Fruit fly (Drosophila melanogaster) whole organism, embryonic: Measurements from ENCODE around the gene Paics.

Experiments used
- Antp ChIP-seq: fragments of 200-800 bp; sonication (Bioruptor generic); optimal IDR thresholded peaks from 3 replicates; lab custom pipeline; 2016; ENCODE audit warnings: missing biosample characterization, missing genetic modification characterization
- CG13296 ChIP-seq: fragments of 200-800 bp; sonication (Bioruptor generic); optimal IDR thresholded peaks from 3 replicates; lab custom pipeline; 2018; ENCODE audit warnings: missing biosample characterization, mild to moderate bottlenecking, missing genetic modification characterization
- CG15073 ChIP-seq: fragments of 200-800 bp; sonication (Bioruptor generic); optimal IDR thresholded peaks from 2 replicates; lab custom pipeline; 2016; ENCODE audit warnings: missing biosample characterization, missing genetic modification characterization
- CG15479 ChIP-seq: fragments of 200-800 bp; sonication (Bioruptor generic); optimal IDR thresholded peaks from 3 replicates; lab custom pipeline; 2019; ENCODE audit warnings: missing biosample characterization, mild to moderate bottlenecking, missing genetic modification characterization, moderate library complexity
- CG15601 ChIP-seq: fragments of 200-800 bp; sonication (Bioruptor generic); optimal IDR thresholded peaks from 3 replicates; lab custom pipeline; 2019; ENCODE audit warnings: missing biosample characterization, mild to moderate bottlenecking, missing genetic modification characterization, moderate library complexity
- CG34422 ChIP-seq: fragments of 200-800 bp; sonication (Bioruptor generic); IDR thresholded peaks from 3 replicates; pipeline ENCODE4 v1.3.6; 2022; ENCODE audit warnings: missing biosample characterization, missing genetic modification characterization
- CG4360 ChIP-seq: fragments of 200-800 bp; sonication (Bioruptor generic); IDR thresholded peaks from 2 replicates; pipeline ENCODE4 v1.3.6; 2022; ENCODE audit warnings: missing biosample characterization, missing genetic modification characterization
- CG4854 ChIP-seq: fragments of 200-800 bp; sonication (Bioruptor generic); optimal IDR thresholded peaks from 2 replicates; lab custom pipeline; 2016; ENCODE audit warnings: missing biosample characterization, missing genetic modification characterization, inconsistent platforms
- CG6791 ChIP-seq: fragments of 200-800 bp; sonication (Bioruptor generic); IDR thresholded peaks from 3 replicates; pipeline ENCODE4 v1.3.6; 2022; ENCODE audit warnings: missing biosample characterization, missing genetic modification characterization; ENCODE audit not compliant: partially characterized antibody
- CG7987 ChIP-seq: fragments of 200-800 bp; sonication (Bioruptor generic); optimal IDR thresholded peaks from 2 replicates; lab custom pipeline; 2018; ENCODE audit warnings: missing biosample characterization, mild to moderate bottlenecking, missing genetic modification characterization, moderate library complexity
- CG8388 ChIP-seq: fragments of 200-800 bp; sonication (Bioruptor generic); optimal IDR thresholded peaks from 2 replicates; lab custom pipeline; 2019; ENCODE audit warnings: missing biosample characterization, mild to moderate bottlenecking, missing genetic modification characterization, moderate library complexity
- CG8478 ChIP-seq: fragments of >200 bp; optimal IDR thresholded peaks from 2 replicates; lab custom pipeline; 2018
- CG9215 ChIP-seq: fragments of 200-800 bp; sonication (Bioruptor generic); IDR thresholded peaks from 2 replicates; pipeline ENCODE4 v1.3.6; 2022; ENCODE audit warnings: missing biosample characterization, missing genetic modification characterization
- CG9797 ChIP-seq: fragments of 200-800 bp; sonication (Bioruptor generic); optimal IDR thresholded peaks from 3 replicates; lab custom pipeline; 2018; ENCODE audit warnings: missing biosample characterization, mild to moderate bottlenecking, missing genetic modification characterization
- Chrac-16 ChIP-seq: fragments of 200-800 bp; sonication (Bioruptor generic); optimal IDR thresholded peaks from 3 replicates; lab custom pipeline; 2016; ENCODE audit warnings: missing biosample characterization, missing genetic modification characterization
- D ChIP-seq, 2 experiments: fragments of 200-800 bp in 1 of 2; fragments of >200 bp in 1 of 2; sonication (Bioruptor generic) in 1 of 2; optimal IDR thresholded peaks; 2 replicates in 1 of 2; 3 replicates in 1 of 2; lab custom pipeline; 2017; ENCODE audit warnings: mild to moderate bottlenecking in 1 of 2, missing biosample characterization in 1 of 2, missing genetic modification characterization in 1 of 2, missing genetic modification reagents in 1 of 2
- D19B ChIP-seq: fragments of 200-800 bp; sonication (Bioruptor generic); optimal IDR thresholded peaks from 2 replicates; lab custom pipeline; 2017; ENCODE audit warnings: missing biosample characterization, mild to moderate bottlenecking, missing genetic modification characterization
- Fer2 ChIP-seq: fragments of 200-800 bp; sonication (Bioruptor generic); optimal IDR thresholded peaks from 2 replicates; lab custom pipeline; 2018; ENCODE audit warnings: missing biosample characterization, mild to moderate bottlenecking, missing genetic modification characterization, moderate library complexity
- HLH3B ChIP-seq: fragments of 200-800 bp; sonication (Bioruptor generic); IDR thresholded peaks from 2 replicates; pipeline ENCODE4 v1.3.6; 2022; ENCODE audit warnings: missing biosample characterization, missing genetic modification characterization
- Hmr ChIP-seq: fragments of 200-800 bp; sonication (Bioruptor generic); optimal IDR thresholded peaks from 3 replicates; lab custom pipeline; 2017; ENCODE audit warnings: mild to moderate bottlenecking, missing biosample characterization, missing genetic modification reagents, missing genetic modification characterization
- Hr51 ChIP-seq, 2 experiments: fragments of 200-800 bp; sonication (Bioruptor generic); optimal IDR thresholded peaks; 2 replicates in 1 of 2; 3 replicates in 1 of 2; lab custom pipeline; 2016 to 2018; ENCODE audit warnings: missing biosample characterization in 2 of 2, missing genetic modification characterization in 2 of 2, mild to moderate bottlenecking in 1 of 2, moderate library complexity in 1 of 2
- Kr ChIP-seq: fragments of 200-800 bp; sonication (Bioruptor generic); optimal IDR thresholded peaks from 2 replicates; lab custom pipeline; 2017; ENCODE audit warnings: missing biosample characterization, mild to moderate bottlenecking, missing genetic modification characterization
- Mes4 ChIP-seq: fragments of 200-800 bp; sonication (Bioruptor generic); optimal IDR thresholded peaks from 2 replicates; lab custom pipeline; 2016; ENCODE audit warnings: missing biosample characterization, missing genetic modification characterization
- Myb ChIP-seq: fragments of 200-800 bp; sonication (Bioruptor generic); optimal IDR thresholded peaks from 2 replicates; lab custom pipeline; 2016; ENCODE audit warnings: missing biosample characterization, missing genetic modification characterization
- Poxn ChIP-seq: fragments of 200-800 bp; sonication (Bioruptor generic); IDR thresholded peaks from 2 replicates; pipeline ENCODE4 v1.3.6; 2022; ENCODE audit warnings: missing biosample characterization, missing genetic modification characterization
- Six4 ChIP-seq: fragments of 200-800 bp; sonication (Bioruptor generic); optimal IDR thresholded peaks from 2 replicates; lab custom pipeline; 2016; ENCODE audit warnings: missing biosample characterization, missing genetic modification characterization
- Spps ChIP-seq: fragments of 200-800 bp; sonication (Bioruptor generic); optimal IDR thresholded peaks from 2 replicates; lab custom pipeline; 2018; ENCODE audit warnings: missing biosample characterization, mild to moderate bottlenecking, missing genetic modification characterization
- br ChIP-seq: fragments of >200 bp; optimal IDR thresholded peaks from 2 replicates; lab custom pipeline; 2017
- chm ChIP-seq: fragments of 200-800 bp; sonication (Bioruptor generic); IDR thresholded peaks from 2 replicates; pipeline ENCODE4 v1.3.6; 2022; ENCODE audit warnings: missing biosample characterization, missing genetic modification characterization
- corto ChIP-seq: fragments of 200-800 bp; sonication (Bioruptor generic); optimal IDR thresholded peaks from 2 replicates; lab custom pipeline; 2016; ENCODE audit warnings: missing biosample characterization, mild to moderate bottlenecking, missing genetic modification characterization, moderate library complexity
- crc ChIP-seq: fragments of 200-800 bp; sonication (Bioruptor generic); optimal IDR thresholded peaks from 2 replicates; lab custom pipeline; 2016; ENCODE audit warnings: missing biosample characterization, missing genetic modification characterization
- eyg ChIP-seq: fragments of 200-800 bp; sonication (Bioruptor generic); optimal IDR thresholded peaks from 3 replicates; lab custom pipeline; 2016; ENCODE audit warnings: missing biosample characterization, missing genetic modification characterization
- hbn ChIP-seq: fragments of 200-800 bp; sonication (Bioruptor generic); IDR thresholded peaks from 2 replicates; pipeline ENCODE4 v1.3.6; 2022; ENCODE audit warnings: missing biosample characterization, missing genetic modification characterization; ENCODE audit not compliant: partially characterized antibody
- hkb ChIP-seq, 2 experiments: fragments of 200-800 bp in 1 of 2; fragments of >200 bp in 1 of 2; sonication (Bioruptor generic) in 1 of 2; IDR thresholded peaks in 1 of 2; optimal IDR thresholded peaks in 1 of 2; 2 replicates each; pipeline versions ENCODE4 v1.3.6 to Lab custom; 2017 to 2022; ENCODE audit warnings: missing biosample characterization in 1 of 2, missing genetic modification characterization in 1 of 2
- insv ChIP-seq, 2 experiments: fragments of 200-800 bp; sonication (Bioruptor generic); optimal IDR thresholded peaks; 3 replicates each; lab custom pipeline; 2016 to 2018; ENCODE audit warnings: missing biosample characterization in 2 of 2, missing genetic modification characterization in 2 of 2
- jumu ChIP-seq: fragments of 200-800 bp; sonication (Bioruptor generic); optimal IDR thresholded peaks from 3 replicates; lab custom pipeline; 2016; ENCODE audit warnings: missing biosample characterization, missing genetic modification characterization
- lbe ChIP-seq: fragments of 200-800 bp; sonication (Bioruptor generic); optimal IDR thresholded peaks from 2 replicates; lab custom pipeline; 2016; ENCODE audit warnings: missing biosample characterization, mild to moderate bottlenecking, missing genetic modification characterization
- nau ChIP-seq: fragments of 200-800 bp; sonication (Bioruptor generic); optimal IDR thresholded peaks from 3 replicates; lab custom pipeline; 2017; ENCODE audit warnings: missing biosample characterization, mild to moderate bottlenecking, missing genetic modification characterization, missing genetic modification reagents
- onecut ChIP-seq: fragments of 200-800 bp; sonication (Bioruptor generic); IDR thresholded peaks from 2 replicates; pipeline ENCODE4 v1.3.6; 2022; ENCODE audit warnings: missing biosample characterization, missing genetic modification characterization
- p53 ChIP-seq: fragments of 200-800 bp; sonication (Bioruptor generic); optimal IDR thresholded peaks from 2 replicates; lab custom pipeline; 2016; ENCODE audit warnings: missing biosample characterization, missing genetic modification characterization
- pb ChIP-seq: fragments of 200-800 bp; sonication (Bioruptor generic); optimal IDR thresholded peaks from 3 replicates; lab custom pipeline; 2016; ENCODE audit warnings: missing biosample characterization, missing genetic modification characterization
- pfk ChIP-seq: fragments of 200-800 bp; sonication (Bioruptor generic); optimal IDR thresholded peaks from 2 replicates; lab custom pipeline; 2018; ENCODE audit warnings: missing biosample characterization, mild to moderate bottlenecking, missing genetic modification characterization, moderate library complexity
- run ChIP-seq: fragments of 200-800 bp; sonication (Bioruptor generic); optimal IDR thresholded peaks from 3 replicates; lab custom pipeline; 2018; ENCODE audit warnings: missing biosample characterization, mild to moderate bottlenecking, missing genetic modification characterization
- scrt ChIP-seq: fragments of 200-800 bp; sonication (Bioruptor generic); optimal IDR thresholded peaks from 2 replicates; lab custom pipeline; 2018; ENCODE audit warnings: missing biosample characterization, mild to moderate bottlenecking, missing genetic modification characterization, moderate library complexity
- so ChIP-seq: fragments of 200-800 bp; sonication (Bioruptor generic); IDR thresholded peaks from 3 replicates; pipeline ENCODE4 v1.3.6; 2022; ENCODE audit warnings: missing biosample characterization, missing genetic modification characterization
- sob ChIP-seq: fragments of 200-800 bp; sonication (Bioruptor generic); IDR thresholded peaks from 2 replicates; pipeline ENCODE4 v1.3.6; 2022; ENCODE audit warnings: missing biosample characterization, missing genetic modification characterization
- stwl ChIP-seq: fragments of 200-800 bp; sonication (Bioruptor generic); optimal IDR thresholded peaks from 3 replicates; lab custom pipeline; 2018; ENCODE audit warnings: missing biosample characterization, mild to moderate bottlenecking, missing genetic modification characterization, moderate library complexity
- twi ChIP-seq: fragments of 200-800 bp; optimal IDR thresholded peaks from 2 replicates; lab custom pipeline; 2019; ENCODE audit warnings: missing biosample characterization, mild to moderate bottlenecking, missing genetic modification characterization, moderate library complexity
- vvl ChIP-seq: fragments of 200-800 bp; sonication (Bioruptor generic); IDR thresholded peaks from 2 replicates; pipeline ENCODE4 v1.3.6; 2022; ENCODE audit warnings: missing biosample characterization, missing genetic modification characterization

The Paics gene

dm6 chrX:12719152-12719779, 41.2 kb downstream of the Paics start (continued):
- TF ChIP-seq stwl (tag; lab: Kevin White, UChicago) (no peak), hkb (optimal IDR thresholded peaks at IDR 0.05; lab: Kevin White, UChicago) (no peak), hkb (GFP tag; IDR thresholded peaks at IDR 0.05; lab: Robert Waterston, UW) (peak; percentile 59), CG6791 (GFP tag; lab: Robert Waterston, UW) (no peak), D19B (GFP tag; lab: Kevin White, UChicago) (peak; percentile 43), insv (GFP tag; optimal IDR thresholded peaks at IDR 0.05; lab: Kevin White, UChicago) (no peak), CG15601 (tag; lab: Kevin White, UChicago) (peak; percentile 44), twi (no peak), pb (GFP tag; lab: Kevin White, UChicago) (peak; percentile 55), CG9797 (GFP tag; lab: Kevin White, UChicago) (no peak), corto (peak; percentile 49), crc (GFP tag; lab: Kevin White, UChicago) (no peak), Six4 (GFP tag; lab: Kevin White, UChicago) (peak; percentile 72), Mes4 (GFP tag; lab: Kevin White, UChicago) (peak; percentile 53), onecut (GFP tag; lab: Robert Waterston, UW) (peak; percentile 79), nau (GFP tag; lab: Kevin White, UChicago) (peak; percentile 49), CG8388 (peak; percentile 55), run (tag; lab: Kevin White, UChicago) (peak; percentile 15), CG4360 (no peak), lbe (GFP tag; lab: Kevin White, UChicago) (peak; percentile 42), CG8478 (lab: Kevin White, UChicago) (no peak), sob (GFP tag; lab: Robert Waterston, UW) (peak; percentile 52; the same call in 1 of the 2 replicates), Spps (tag; lab: Kevin White, UChicago) (peak; percentile 20), Fer2 (no peak), Kr (GFP tag; lab: Kevin White, UChicago) (no peak), pfk (GFP tag; lab: Kevin White, UChicago) (no peak), eyg (GFP tag; lab: Kevin White, UChicago) (peak; percentile 49), Myb (peak; percentile 48), jumu (GFP tag; lab: Kevin White, UChicago) (peak; percentile 70), Hmr (GFP tag; lab: Kevin White, UChicago) (peak; percentile 71), CG15073 (no peak), p53 (no peak), CG34422 (GFP tag; lab: Robert Waterston, UW) (peak; percentile 41; the same call in 1 of the 3 replicates), Antp (GFP tag; lab: Kevin White, UChicago) (peak; percentile 82), HLH3B (GFP tag; lab: Robert Waterston, UW) (peak; percentile 56; the same call in 1 of the 2 replicates), CG7987 (GFP tag; lab: Kevin White, UChicago) (no peak), Poxn (GFP tag; lab: Robert Waterston, UW) (no peak), scrt (peak; percentile 58), vvl (GFP tag; lab: Robert Waterston, UW) (peak; percentile 78), CG4854 (GFP tag; lab: Kevin White, UChicago) (peak; percentile 64), chm (GFP tag; lab: Robert Waterston, UW) (0 out of 2 replicates have a peak, but pooled peaks have one; percentile 30), Hr51 (GFP tag; optimal IDR thresholded peaks at IDR 0.05; lab: Kevin White, UChicago) (peak; percentile 32 to 69), CG15479 (GFP tag; lab: Kevin White, UChicago) (no peak), br (lab: Kevin White, UChicago) (no peak), hbn (GFP tag; lab: Robert Waterston, UW) (no peak), CG13296 (GFP tag; lab: Kevin White, UChicago) (peak; percentile 50), D (optimal IDR thresholded peaks at IDR 0.05; lab: Kevin White, UChicago) (no peak), D (GFP tag; optimal IDR thresholded peaks at IDR 0.05; lab: Kevin White, UChicago) (peak; percentile 72), Chrac-16 (GFP tag; lab: Kevin White, UChicago) (peak; percentile 75), so (GFP tag; lab: Robert Waterston, UW) (0 out of 3 replicates have a peak, but pooled peaks have one; percentile 41), CG9215 (GFP tag; lab: Robert Waterston, UW) (peak; percentile 40; the same call in 1 of the 2 replicates)
